Worm (Caenorhabditis elegans): ENCODE results near the gene F23F1.5.
A peak's percentile ranks its signal among the peaks of the same experiment; 100 is the strongest.

The F23F1.5 gene

ce11 chrII:73329-73728, 41.9 kb upstream of the F23F1.5 start:
- no peak for TF ChIP-seq unc-130 (GFP tag; optimal IDR thresholded peaks at IDR 0.05)
- no peak for TF ChIP-seq mdl-1 (tag; optimal IDR thresholded peaks at IDR 0.05)
- TF ChIP-seq rbr-2 (tag; optimal IDR thresholded peaks at IDR 0.05): no peak
- peak; percentile 75 for TF ChIP-seq ces-1 (GFP tag; optimal IDR thresholded peaks at IDR 0.05)
- no peak for TF ChIP-seq spr-1 (tag; optimal IDR thresholded peaks at IDR 0.05)
- peak; percentile 94 for TF ChIP-seq fkh-10 (GFP tag; optimal IDR thresholded peaks at IDR 0.05)
- no peak for TF ChIP-seq ZK546.5 (tag; optimal IDR thresholded peaks at IDR 0.05)
- TF ChIP-seq ctbp-1 (GFP tag; IDR thresholded peaks at IDR 0.05): peak; percentile 57; the same call in 1 of the 2 replicates
- TF ChIP-seq lsy-2 (tag; optimal IDR thresholded peaks at IDR 0.05): no peak
- no peak for TF ChIP-seq snpc-1.2 (GFP tag; IDR thresholded peaks at IDR 0.05)
- TF ChIP-seq nhr-42 (GFP tag; IDR thresholded peaks at IDR 0.05): no peak
- no peak for TF ChIP-seq tag-97 (GFP tag; IDR thresholded peaks at IDR 0.05)
- no peak for TF ChIP-seq lin-15B (tag; optimal IDR thresholded peaks at IDR 0.05)
- no peak for TF ChIP-seq nhr-77 (tag; optimal IDR thresholded peaks at IDR 0.05)
- no peak for TF ChIP-seq ama-1 (optimal IDR thresholded peaks at IDR 0.05)
- no peak for TF ChIP-seq aly-2 (tag; optimal IDR thresholded peaks at IDR 0.05)
- no peak for TF ChIP-seq tra-1 (GFP tag; IDR thresholded peaks at IDR 0.05)
- no peak for TF ChIP-seq lin-39 (tag; optimal IDR thresholded peaks at IDR 0.05)
- TF ChIP-seq T20F7.1 (GFP tag; optimal IDR thresholded peaks at IDR 0.05): no peak
- no peak for TF ChIP-seq R02D3.7 (tag; optimal IDR thresholded peaks at IDR 0.05)
- TF ChIP-seq zip-2 (tag; optimal IDR thresholded peaks at IDR 0.05): no peak
- no peak for TF ChIP-seq nhr-11 (tag; optimal IDR thresholded peaks at IDR 0.05)
- TF ChIP-seq nhr-111 (GFP tag; optimal IDR thresholded peaks at IDR 0.05): no peak
- no peak for TF ChIP-seq skn-1 (tag; optimal IDR thresholded peaks at IDR 0.05)
- TF ChIP-seq ceh-62 (tag; optimal IDR thresholded peaks at IDR 0.05): no peak
- TF ChIP-seq pha-4 (GFP tag; IDR thresholded peaks at IDR 0.05): no peak
- no peak for TF ChIP-seq pha-4 (tag; optimal IDR thresholded peaks at IDR 0.05)

ce11 chrII:69354-69753, 38.0 kb upstream of the F23F1.5 start, which contains the start of gene egl-26:
Gene egl-26 (plus strand): TSS chrII:69654.
- TF ChIP-seq unc-62 (GFP tag; optimal IDR thresholded peaks at IDR 0.05 in 1 of 2): peak in 1 of 2 experiments; percentile 77
- TF ChIP-seq unc-62 (tag; optimal IDR thresholded peaks at IDR 0.05): no peak
- TF ChIP-seq skn-1 (tag; optimal IDR thresholded peaks at IDR 0.05): no peak
- TF ChIP-seq nhr-42 (GFP tag; IDR thresholded peaks at IDR 0.05): no peak
- TF ChIP-seq zag-1 (tag; optimal IDR thresholded peaks at IDR 0.05): no peak
- TF ChIP-seq ces-1 (GFP tag; optimal IDR thresholded peaks at IDR 0.05): no peak
- TF ChIP-seq zfp-3 (GFP tag; conservative IDR thresholded peaks at IDR 0.05): no peak
- TF ChIP-seq snpc-4 (tag; optimal IDR thresholded peaks at IDR 0.05): no peak
- TF ChIP-seq nhr-6 (tag; optimal IDR thresholded peaks at IDR 0.05): no peak

ce11 chrII:68757-69156, 37.4 kb upstream of the F23F1.5 start:
- no peak for TF ChIP-seq ceh-62 (tag; optimal IDR thresholded peaks at IDR 0.05)
- TF ChIP-seq tag-97 (GFP tag; IDR thresholded peaks at IDR 0.05): no peak
- TF ChIP-seq aha-1 (tag): peak; percentile 77

ce11 chrII:67663-68062, 36.3 kb upstream of the F23F1.5 start:
- peak; percentile 79 for TF ChIP-seq pqm-1 (tag; optimal IDR thresholded peaks at IDR 0.05)
- peak in 1 of 2 experiments; percentile 86 for TF ChIP-seq unc-62 (GFP tag; optimal IDR thresholded peaks at IDR 0.05 in 1 of 2)
- no peak for TF ChIP-seq unc-62 (tag; optimal IDR thresholded peaks at IDR 0.05)
- TF ChIP-seq ceh-20 (GFP tag; IDR thresholded peaks at IDR 0.05): no peak
- peak; percentile 65 for TF ChIP-seq nhr-28 (tag; optimal IDR thresholded peaks at IDR 0.05)
- no peak for TF ChIP-seq set-16 (GFP tag; IDR thresholded peaks at IDR 0.05)

ce11 chrII:66322-66721, 34.9 kb upstream of the F23F1.5 start:
- TF ChIP-seq nhr-6 (tag; optimal IDR thresholded peaks at IDR 0.05): peak; percentile 17
- TF ChIP-seq mxl-3 (GFP tag; optimal IDR thresholded peaks at IDR 0.05): peak; percentile 82
- peak; percentile 71 for TF ChIP-seq madf-9 (GFP tag; conservative IDR thresholded peaks at IDR 0.05)
- TF ChIP-seq hlh-11 (tag; optimal IDR thresholded peaks at IDR 0.05): peak; percentile 82
- TF ChIP-seq arid-1 (GFP tag; conservative IDR thresholded peaks at IDR 0.05): 0 out of 2 replicates have a peak, but pooled peaks have one; percentile 21
- peak; percentile 28 for TF ChIP-seq rbr-2 (tag; optimal IDR thresholded peaks at IDR 0.05)
- TF ChIP-seq aha-1 (tag): peak; percentile 86
- TF ChIP-seq nhr-25 (tag; optimal IDR thresholded peaks at IDR 0.05; ENCODE audit: borderline replicate concordance, insufficient read depth): peak; percentile 48
- peak; percentile 29; the same call in 1 of the 2 replicates for TF ChIP-seq hmg-1.1 (GFP tag; IDR thresholded peaks at IDR 0.05)
- TF ChIP-seq mdl-1 (tag; optimal IDR thresholded peaks at IDR 0.05): peak; percentile 27 to 84
- TF ChIP-seq skn-1 (tag; optimal IDR thresholded peaks at IDR 0.05): no peak
- TF ChIP-seq daf-8 (GFP tag; IDR thresholded peaks at IDR 0.05): no peak
- TF ChIP-seq unc-62 (GFP tag; optimal IDR thresholded peaks at IDR 0.05 in 1 of 2): peak in 1 of 2 experiments; percentile 57
- no peak for TF ChIP-seq unc-62 (tag; optimal IDR thresholded peaks at IDR 0.05)
- no peak for TF ChIP-seq snpc-4 (tag; optimal IDR thresholded peaks at IDR 0.05)
- no peak for TF ChIP-seq F10B5.3 (tag; optimal IDR thresholded peaks at IDR 0.05)

All from whole organism, L4 larva.